Fruit fly (Drosophila melanogaster) whole organism, pupa: ENCODE data around the gene a10.

Source experiments
- CG10348 ChIP-seq: fragments of 200-800 bp; sonication (Bioruptor generic); IDR thresholded peaks from 2 replicates; pipeline ENCODE4 v1.3.6; 2022; ENCODE audit warnings: missing biosample characterization, missing genetic modification characterization
- CG12605 ChIP-seq: fragments of 200-800 bp; sonication (Bioruptor generic); IDR thresholded peaks from 2 replicates; pipeline ENCODE4 v1.3.6; 2022; ENCODE audit warnings: missing biosample characterization, missing genetic modification characterization
- CG15710 ChIP-seq: fragments of 200-800 bp; sonication (Bioruptor generic); optimal IDR thresholded peaks from 2 replicates; lab custom pipeline; 2018; ENCODE audit warnings: missing biosample characterization, mild to moderate bottlenecking, missing genetic modification characterization, moderate library complexity
- CG17806 ChIP-seq: fragments of 200-800 bp; sonication (Bioruptor generic); optimal IDR thresholded peaks from 2 replicates; lab custom pipeline; 2018; ENCODE audit warnings: missing biosample characterization, mild to moderate bottlenecking, missing genetic modification characterization, moderate library complexity
- CG4496 ChIP-seq: fragments of 200-800 bp; sonication (Bioruptor generic); IDR thresholded peaks from 3 replicates; pipeline ENCODE4 v1.3.6; 2022; ENCODE audit warnings: missing biosample characterization, missing genetic modification characterization
- D1 ChIP-seq: fragments of 200-800 bp; sonication (Bioruptor generic); optimal IDR thresholded peaks from 2 replicates; lab custom pipeline; 2018; ENCODE audit warnings: missing biosample characterization, mild to moderate bottlenecking, missing genetic modification characterization, moderate library complexity
- EcR ChIP-seq: fragments of 200-800 bp; sonication (Bioruptor generic); optimal IDR thresholded peaks from 3 replicates; lab custom pipeline; 2019; ENCODE audit warnings: missing biosample characterization, missing genetic modification characterization, mild to moderate bottlenecking, moderate library complexity, missing genetic modification reagents
- Pif1B ChIP-seq: fragments of 200-800 bp; sonication (Bioruptor generic); optimal IDR thresholded peaks from 3 replicates; lab custom pipeline; 2016; ENCODE audit warnings: missing biosample characterization, missing genetic modification characterization
- fd96Ca ChIP-seq: fragments of 200-800 bp; sonication (Bioruptor generic); IDR thresholded peaks from 3 replicates; pipeline ENCODE4 v1.3.6; 2022; ENCODE audit warnings: missing biosample characterization, missing genetic modification characterization

- TF ChIP-seq fd96Ca (GFP tag; lab: Robert Waterston, UW) (no peak), CG4496 (GFP tag; lab: Robert Waterston, UW) (no peak), EcR (GFP tag; lab: Kevin White, UChicago) (no peak), D1 (tag; lab: Kevin White, UChicago) (no peak), CG17806 (tag; lab: Kevin White, UChicago) (no peak), CG12605 (no peak), CG10348 (GFP tag; lab: Robert Waterston, UW) (no peak), Pif1B (GFP tag; lab: Kevin White, UChicago) (no peak), CG15710 (tag; lab: Kevin White, UChicago) (no peak)
These were observed 25.8 kb upstream of the a10 start, which contains the start of gene rogdi for dm6 chr3L:17049314-17049713.
